Worm (Caenorhabditis elegans) whole organism, young adult: ENCODE results near the gene C47E12.10.

Source experiments
- B0336.3 ChIP-seq: fragments of 200-800 bp; sonication (Bioruptor generic); IDR thresholded peaks from 2 replicates; pipeline ENCODE4 v1.3.6; 2022; ENCODE audit warnings: missing genetic modification characterization, missing compliant biosample characterization
- D2030.7 ChIP-seq: fragments of 200-800 bp; sonication (Bioruptor generic); IDR thresholded peaks from 2 replicates; pipeline ENCODE4 v1.3.6; 2022; ENCODE audit warnings: missing genetic modification reagents, missing genetic modification characterization, missing compliant biosample characterization
- F10E7.11 ChIP-seq: sonication (generic microtip); optimal IDR thresholded peaks from 2 replicates; lab custom pipeline; 2017; ENCODE audit warnings: mild to moderate bottlenecking, missing genetic modification characterization, moderate library complexity, missing compliant biosample characterization
- F23B12.7 ChIP-seq: sonication (generic microtip); optimal IDR thresholded peaks from 2 replicates; lab custom pipeline; 2017; ENCODE audit warnings: missing genetic modification characterization, mild to moderate bottlenecking, missing compliant biosample characterization, antibody characterized with exemption, moderate library complexity; ENCODE audit not compliant: insufficient read depth
- F33H1.4 ChIP-seq: fragments of 200-800 bp; sonication (Bioruptor generic); IDR thresholded peaks from 2 replicates; pipeline ENCODE4 v1.3.6; 2022; ENCODE audit warnings: missing genetic modification reagents, missing genetic modification characterization, missing compliant biosample characterization
- F49E8.2 ChIP-seq: sonication (generic microtip); optimal IDR thresholded peaks from 3 replicates; lab custom pipeline; 2017; ENCODE audit warnings: missing genetic modification characterization, mild to moderate bottlenecking, missing compliant biosample characterization, antibody characterized with exemption, moderate library complexity; ENCODE audit not compliant: insufficient read depth
- F57C9.4 ChIP-seq: sonication (generic microtip); optimal IDR thresholded peaks from 2 replicates; lab custom pipeline; 2017; ENCODE audit warnings: mild to moderate bottlenecking, missing genetic modification characterization, missing compliant biosample characterization
- K12H6.12 ChIP-seq: fragments of 200-800 bp; sonication (Bioruptor generic); optimal IDR thresholded peaks from 2 replicates; lab custom pipeline; 2018; ENCODE audit warnings: mild to moderate bottlenecking, missing genetic modification characterization, missing compliant biosample characterization
- Y53F4B.3 ChIP-seq: fragments of 200-800 bp; sonication (Bioruptor generic); IDR thresholded peaks from 2 replicates; pipeline ENCODE4 v1.3.6; 2022; ENCODE audit warnings: missing genetic modification reagents, missing genetic modification characterization, missing compliant biosample characterization
- Y79H2A.3 ChIP-seq: fragments of 200-800 bp; sonication (Bioruptor generic); conservative IDR thresholded peaks from 2 replicates; pipeline ENCODE4 v1.3.6; 2022; ENCODE audit warnings: missing genetic modification reagents, missing genetic modification characterization, missing compliant biosample characterization
- ama-1 ChIP-seq, 3 experiments: fragments of 150-350 bp in 1 of 3; sonication (generic microtip) in 2 of 3; optimal IDR thresholded peaks; 2 replicates each; lab custom pipeline; 2014 to 2018; ENCODE audit warnings: missing biosample characterization in 2 of 3, missing genetic modification characterization in 2 of 3, missing genetic modification reagents in 2 of 3
- aptf-3 ChIP-seq: fragments of 200-800 bp; sonication (Bioruptor generic); IDR thresholded peaks from 2 replicates; pipeline ENCODE4 v1.3.6; 2022; ENCODE audit warnings: missing genetic modification characterization, missing compliant biosample characterization
- atf-7 ChIP-seq: sonication (generic microtip); optimal IDR thresholded peaks from 2 replicates; lab custom pipeline; 2017; ENCODE audit warnings: mild to moderate bottlenecking, missing genetic modification characterization, missing compliant biosample characterization
- athp-1 ChIP-seq: sonication (generic microtip); optimal IDR thresholded peaks from 2 replicates; lab custom pipeline; 2017; ENCODE audit warnings: mild to moderate bottlenecking, missing genetic modification characterization, missing compliant biosample characterization
- attf-5 ChIP-seq: fragments of 200-800 bp; sonication (Bioruptor generic); optimal IDR thresholded peaks from 2 replicates; lab custom pipeline; 2018; ENCODE audit warnings: mild to moderate bottlenecking, missing genetic modification characterization, missing compliant biosample characterization
- ccch-3 ChIP-seq: fragments of 200-800 bp; sonication (Bioruptor generic); optimal IDR thresholded peaks from 2 replicates; lab custom pipeline; 2018; ENCODE audit warnings: mild to moderate bottlenecking, missing genetic modification characterization, missing compliant biosample characterization
- cebp-1 ChIP-seq, 2 experiments: fragments of 200-800 bp in 1 of 2; sonication (Bioruptor generic) in 1 of 2; sonication (generic microtip) in 1 of 2; IDR thresholded peaks in 1 of 2; optimal IDR thresholded peaks in 1 of 2; 2 replicates each; pipeline versions ENCODE4 v1.3.6 to Lab custom; 2017 to 2022; ENCODE audit warnings: missing compliant biosample characterization in 2 of 2, missing genetic modification characterization in 2 of 2, mild to moderate bottlenecking in 1 of 2, missing genetic modification reagents in 1 of 2, moderate library complexity in 1 of 2
- ceh-100 ChIP-seq: fragments of 200-800 bp; sonication (Bioruptor generic); IDR thresholded peaks from 2 replicates; pipeline ENCODE4 v1.3.6; 2022; ENCODE audit warnings: missing genetic modification reagents, missing genetic modification characterization, missing compliant biosample characterization
- ceh-91 ChIP-seq: fragments of 200-800 bp; sonication (Bioruptor generic); IDR thresholded peaks from 2 replicates; pipeline ENCODE4 v1.3.6; 2022; ENCODE audit warnings: missing genetic modification reagents, missing genetic modification characterization, missing compliant biosample characterization
- dox-1 ChIP-seq: fragments of 200-800 bp; sonication (Bioruptor generic); IDR thresholded peaks from 2 replicates; pipeline ENCODE4 v1.3.6; 2022; ENCODE audit warnings: missing genetic modification reagents, missing genetic modification characterization, missing compliant biosample characterization
- dpff-1 ChIP-seq: sonication (generic microtip); optimal IDR thresholded peaks from 2 replicates; lab custom pipeline; 2017; ENCODE audit warnings: mild to moderate bottlenecking, missing genetic modification characterization, missing compliant biosample characterization
- dpl-1 ChIP-seq: fragments of 150-350 bp; optimal IDR thresholded peaks from 2 replicates; lab custom pipeline; 2014; ENCODE audit warnings: missing biosample characterization, missing genetic modification reagents, missing genetic modification characterization
- efl-1 ChIP-seq: fragments of 150-350 bp; optimal IDR thresholded peaks from 2 replicates; lab custom pipeline; 2014; ENCODE audit warnings: missing biosample characterization, missing genetic modification reagents, missing genetic modification characterization
- him-1 ChIP-seq: sonication (generic microtip); optimal IDR thresholded peaks from 2 replicates; lab custom pipeline; 2016; ENCODE audit warnings: missing genotype, missing genetic modification reagents, missing genetic modification characterization, missing compliant biosample characterization
- lin-35 ChIP-seq, 3 experiments: fragments of 150-350 bp in 2 of 3; sonication (generic microtip) in 1 of 3; optimal IDR thresholded peaks; 2 replicates each; lab custom pipeline; 2014 to 2018; ENCODE audit warnings: missing biosample characterization in 3 of 3, missing genetic modification characterization in 3 of 3, missing genetic modification reagents in 3 of 3
- lin-40 ChIP-seq: sonication (generic microtip); optimal IDR thresholded peaks from 2 replicates; lab custom pipeline; 2016; ENCODE audit warnings: missing genetic modification characterization, mild to moderate bottlenecking, missing compliant biosample characterization, missing genotype, missing genetic modification reagents
- lsl-1 ChIP-seq: fragments of 200-800 bp; sonication (Bioruptor generic); optimal IDR thresholded peaks from 2 replicates; lab custom pipeline; 2018; ENCODE audit warnings: mild to moderate bottlenecking, missing genetic modification characterization, moderate library complexity, missing compliant biosample characterization
- lsy-27 ChIP-seq: sonication (generic microtip); optimal IDR thresholded peaks from 2 replicates; lab custom pipeline; 2017; ENCODE audit warnings: missing genetic modification characterization, mild to moderate bottlenecking, missing compliant biosample characterization, antibody characterized with exemption, missing genotype, borderline replicate concordance; ENCODE audit not compliant: insufficient read depth
- madf-10 ChIP-seq: sonication (generic microtip); optimal IDR thresholded peaks from 2 replicates; lab custom pipeline; 2016; ENCODE audit warnings: mild to moderate bottlenecking, missing genetic modification characterization, missing compliant biosample characterization
- madf-6 ChIP-seq: fragments of 200-800 bp; sonication (Bioruptor generic); IDR thresholded peaks from 2 replicates; pipeline ENCODE4 v1.3.6; 2022; ENCODE audit warnings: missing genetic modification reagents, missing genetic modification characterization, missing compliant biosample characterization
- madf-8 ChIP-seq: fragments of 200-800 bp; sonication (Bioruptor generic); conservative IDR thresholded peaks from 2 replicates; pipeline ENCODE4 v1.3.6; 2022; ENCODE audit warnings: missing genetic modification reagents, missing genetic modification characterization, missing compliant biosample characterization
- mcd-1 ChIP-seq: fragments of 200-800 bp; sonication (Bioruptor generic); IDR thresholded peaks from 2 replicates; pipeline ENCODE4 v1.3.6; 2022; ENCODE audit warnings: missing genetic modification reagents, missing genetic modification characterization, missing compliant biosample characterization
- mes-4 ChIP-seq: sonication (generic microtip); optimal IDR thresholded peaks from 2 replicates; lab custom pipeline; 2016; ENCODE audit warnings: missing genotype, missing genetic modification characterization, missing compliant biosample characterization
- mxl-1 ChIP-seq: sonication (generic microtip); optimal IDR thresholded peaks from 2 replicates; lab custom pipeline; 2016; ENCODE audit warnings: missing genetic modification characterization, missing compliant biosample characterization
- nhr-80 ChIP-seq: sonication (generic microtip); optimal IDR thresholded peaks from 2 replicates; lab custom pipeline; 2016; ENCODE audit warnings: missing genetic modification characterization, missing compliant biosample characterization
- pbrm-1 ChIP-seq: fragments of 200-800 bp; sonication (Bioruptor generic); IDR thresholded peaks from 2 replicates; pipeline ENCODE4 v1.3.6; 2022; ENCODE audit warnings: missing genetic modification reagents, missing genetic modification characterization, missing compliant biosample characterization
- rcor-1 ChIP-seq: fragments of 200-800 bp; sonication (Bioruptor generic); IDR thresholded peaks from 2 replicates; pipeline ENCODE4 v1.3.6; 2022; ENCODE audit warnings: missing genetic modification reagents, missing genetic modification characterization, missing compliant biosample characterization
- repo-1 ChIP-seq: sonication (generic microtip); optimal IDR thresholded peaks from 2 replicates; lab custom pipeline; 2017; ENCODE audit warnings: mild to moderate bottlenecking, missing genetic modification characterization, missing compliant biosample characterization
- rpc-1 ChIP-seq, 2 experiments: fragments of 150-350 bp in 1 of 2; sonication (generic microtip) in 1 of 2; optimal IDR thresholded peaks; 2 replicates each; lab custom pipeline; 2014 to 2018; ENCODE audit warnings: missing biosample characterization in 1 of 2, missing genetic modification characterization in 1 of 2, missing genetic modification reagents in 1 of 2, missing genotype in 1 of 2
- sdz-38 ChIP-seq: sonication (generic microtip); optimal IDR thresholded peaks from 2 replicates; lab custom pipeline; 2016; ENCODE audit warnings: missing genotype, missing genetic modification characterization, missing compliant biosample characterization
- snpc-3.4 ChIP-seq: sonication (generic microtip); optimal IDR thresholded peaks from 2 replicates; lab custom pipeline; 2017; ENCODE audit warnings: missing genetic modification characterization, mild to moderate bottlenecking, missing compliant biosample characterization, antibody characterized with exemption, moderate library complexity, missing genotype, missing genetic modification reagents
- somi-1 ChIP-seq: fragments of 200-800 bp; sonication (Bioruptor generic); optimal IDR thresholded peaks from 2 replicates; lab custom pipeline; 2018; ENCODE audit warnings: mild to moderate bottlenecking, missing genetic modification characterization, missing compliant biosample characterization
- unc-62 ChIP-seq: fragments of 150-350 bp; optimal IDR thresholded peaks from 2 replicates; lab custom pipeline; 2014; ENCODE audit warnings: missing biosample characterization, missing genetic modification reagents, missing genetic modification characterization
- xnd-1 ChIP-seq: sonication (generic microtip); optimal IDR thresholded peaks from 2 replicates; lab custom pipeline; 2016; ENCODE audit warnings: missing genotype, missing genetic modification reagents, missing genetic modification characterization, missing compliant biosample characterization
- ztf-25 ChIP-seq: fragments of 200-800 bp; sonication (Bioruptor generic); IDR thresholded peaks from 2 replicates; pipeline ENCODE4 v1.3.6; 2022; ENCODE audit warnings: missing genetic modification reagents, missing genetic modification characterization, missing compliant biosample characterization
- ztf-28 ChIP-seq: fragments of 200-800 bp; sonication (Bioruptor generic); IDR thresholded peaks from 2 replicates; pipeline ENCODE4 v1.3.6; 2022; ENCODE audit warnings: missing genetic modification reagents, missing genetic modification characterization, missing compliant biosample characterization

C47E12.10 gene

ce11 chrIV:9998487-9999218, 26.1 kb downstream of the C47E12.10 start, which contains the start of gene pyp-1:
Gene pyp-1 (minus strand): TSS chrIV:9998925.
- no peak for TF ChIP-seq attf-5 (GFP tag; lab: Kevin White, UChicago)
- TF ChIP-seq nhr-80 (tag; lab: Kevin White, UChicago) = peak; percentile 18
- no peak for TF ChIP-seq dpff-1 (tag; lab: Kevin White, UChicago)
- no peak for TF ChIP-seq somi-1 (GFP tag; lab: Kevin White, UChicago)
- TF ChIP-seq rpc-1 (optimal IDR thresholded peaks at IDR 0.05; lab: Kevin White, UChicago) = no peak
- no peak for TF ChIP-seq rpc-1 (tag; optimal IDR thresholded peaks at IDR 0.05; lab: Kevin White, UChicago)
- no peak for TF ChIP-seq repo-1
- TF ChIP-seq ccch-3 (GFP tag; lab: Kevin White, UChicago) = no peak
- TF ChIP-seq unc-62 (GFP tag; lab: Kevin White, UChicago) = no peak
- no peak for TF ChIP-seq B0336.3 (GFP tag; lab: Robert Waterston, UW)
- no peak for TF ChIP-seq aptf-3 (GFP tag; lab: Robert Waterston, UW)
- no peak for TF ChIP-seq mes-4 (tag; lab: Kevin White, UChicago)
- no peak for TF ChIP-seq sdz-38 (tag; lab: Kevin White, UChicago)
- no peak for TF ChIP-seq lin-40
- peak; percentile 98 for TF ChIP-seq madf-6
- TF ChIP-seq F23B12.7 (tag; lab: Kevin White, UChicago) = peak; percentile 17
- TF ChIP-seq K12H6.12 = peak; percentile 7
- TF ChIP-seq F10E7.11 (tag; lab: Kevin White, UChicago) = no peak
- TF ChIP-seq mxl-1 (tag; lab: Kevin White, UChicago) = no peak
- peak; percentile 46; the same call in 1 of the 2 replicates for TF ChIP-seq F33H1.4 (GFP tag; lab: Robert Waterston, UW)
- 0 out of 2 replicates have a peak, but pooled peaks have one; percentile 4 for TF ChIP-seq mcd-1 (GFP tag; lab: Robert Waterston, UW)
- TF ChIP-seq athp-1 (tag; lab: Kevin White, UChicago) = no peak
- TF ChIP-seq Y53F4B.3 = no peak
- TF ChIP-seq cebp-1 (GFP tag; IDR thresholded peaks at IDR 0.05; lab: Robert Waterston, UW) = no peak
- peak; percentile 31 for TF ChIP-seq cebp-1 (tag; optimal IDR thresholded peaks at IDR 0.05; lab: Kevin White, UChicago)
- TF ChIP-seq Y79H2A.3 (GFP tag; lab: Robert Waterston, UW) = no peak
- peak; percentile 98 for TF ChIP-seq madf-8 (GFP tag; lab: Robert Waterston, UW)
- no peak for TF ChIP-seq snpc-3.4 (tag; lab: Kevin White, UChicago)
- TF ChIP-seq dpl-1 (GFP tag; lab: Kevin White, UChicago) = peak; percentile 23
- TF ChIP-seq xnd-1 = peak; percentile 85
- TF ChIP-seq atf-7 = no peak
- no peak for TF ChIP-seq madf-10 (tag; lab: Kevin White, UChicago)
- TF ChIP-seq rcor-1 = 0 out of 2 replicates have a peak, but pooled peaks have one; percentile 24
- no peak for TF ChIP-seq ztf-28 (GFP tag; lab: Robert Waterston, UW)
- peak; percentile 8 for TF ChIP-seq F49E8.2 (tag; lab: Kevin White, UChicago)
- no peak for TF ChIP-seq lsy-27 (tag; lab: Kevin White, UChicago)
- TF ChIP-seq F57C9.4 (tag; lab: Kevin White, UChicago) = no peak
- TF ChIP-seq dox-1 (GFP tag; lab: Robert Waterston, UW) = no peak
- no peak for TF ChIP-seq ceh-100 (GFP tag; lab: Robert Waterston, UW)
- TF ChIP-seq efl-1 = peak; percentile 27
- TF ChIP-seq lsl-1 (GFP tag; lab: Kevin White, UChicago) = peak; percentile 89
- peak in 1 of 3 experiments; percentile 31 for TF ChIP-seq lin-35 (GFP tag; optimal IDR thresholded peaks at IDR 0.05; lab: Kevin White, UChicago)
- TF ChIP-seq ztf-25 (GFP tag; lab: Robert Waterston, UW) = no peak
- TF ChIP-seq pbrm-1 (GFP tag; lab: Robert Waterston, UW) = 0 out of 2 replicates have a peak, but pooled peaks have one; percentile 10
- TF ChIP-seq him-1 (tag; lab: Kevin White, UChicago) = no peak
- peak; percentile 50; the same call in 1 of the 2 replicates for TF ChIP-seq ceh-91 (GFP tag; lab: Robert Waterston, UW)
- 0 out of 2 replicates have a peak, but pooled peaks have one; percentile 19 for TF ChIP-seq D2030.7 (GFP tag; lab: Robert Waterston, UW)
- TF ChIP-seq ama-1 (optimal IDR thresholded peaks at IDR 0.05; lab: Kevin White, UChicago) = no peak
- TF ChIP-seq ama-1 (GFP tag; optimal IDR thresholded peaks at IDR 0.05; lab: Kevin White, UChicago) = no peak
